Worm (Caenorhabditis elegans) whole organism, midembryonic: ENCODE measurements around the gene F29B9.12.

ENCODE experiments used
- cog-1 ChIP-seq: sonication (generic microtip); optimal IDR thresholded peaks from 2 replicates; lab custom pipeline; 2016; ENCODE audit warnings: missing genetic modification characterization, missing compliant biosample characterization
- ref-1 ChIP-seq: fragments of 200-800 bp; sonication (Bioruptor generic); conservative IDR thresholded peaks from 2 replicates; pipeline ENCODE4 v1.3.6; 2022; ENCODE audit warnings: missing genetic modification reagents, missing genetic modification characterization, missing compliant biosample characterization
- ztf-23 ChIP-seq: fragments of 200-800 bp; sonication (Bioruptor generic); IDR thresholded peaks from 2 replicates; pipeline ENCODE4 v1.3.6; 2022; ENCODE audit warnings: missing genetic modification reagents, missing genetic modification characterization, missing compliant biosample characterization
- ztf-29 ChIP-seq: fragments of 200-800 bp; sonication (Bioruptor generic); IDR thresholded peaks from 2 replicates; pipeline ENCODE4 v1.3.6; 2022; ENCODE audit warnings: missing genetic modification reagents, missing genetic modification characterization, missing compliant biosample characterization

DNA sequence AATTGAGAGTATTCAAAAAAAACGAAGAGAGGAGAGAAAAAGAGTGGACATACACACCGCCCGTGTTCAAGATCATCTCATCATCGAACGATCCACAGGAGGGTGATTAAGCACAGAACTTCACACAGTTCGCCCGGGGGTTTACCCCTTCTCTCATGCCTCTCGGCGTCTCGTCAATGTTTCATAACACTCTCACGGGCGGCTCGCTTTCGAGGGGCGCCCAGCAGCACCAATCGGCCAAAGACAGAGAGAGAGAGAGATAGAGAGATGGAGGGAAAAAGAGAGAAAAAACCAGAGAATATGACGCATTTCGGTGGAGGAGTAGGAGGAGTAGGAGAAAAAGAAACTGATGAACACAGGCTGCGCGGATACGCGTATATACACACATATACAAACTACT is 35.8 kb downstream of the F29B9.12 start:
- TF ChIP-seq ztf-23 (GFP tag; lab: Robert Waterston, UW): no peak
- TF ChIP-seq ztf-29 (GFP tag; lab: Robert Waterston, UW): no peak
- no peak for TF ChIP-seq ref-1 (GFP tag; lab: Robert Waterston, UW)
- no peak for TF ChIP-seq cog-1 (tag; lab: Kevin White, UChicago)
